Worm (Caenorhabditis elegans): ENCODE measurements around the gene siah-1.

- no peak for TF ChIP-seq nhr-11 (tag; optimal IDR thresholded peaks at IDR 0.05)
- no peak for TF ChIP-seq ztf-11 (tag; optimal IDR thresholded peaks at IDR 0.05)
- TF ChIP-seq sptf-1 (tag; optimal IDR thresholded peaks at IDR 0.05), result no peak
- peak; percentile 34 for TF ChIP-seq lin-15B (tag; optimal IDR thresholded peaks at IDR 0.05)
- TF ChIP-seq ama-1 (optimal IDR thresholded peaks at IDR 0.05), result no peak
- peak in 1 of 2 experiments; percentile 64 for TF ChIP-seq mdl-1 (tag; optimal IDR thresholded peaks at IDR 0.05)
These were observed 2.9 kb upstream of the siah-1 start, which contains the start of gene nape-1 for ce11 chrIV:3740830-3741477.
